Worm (Caenorhabditis elegans) whole organism, L2 larva: ENCODE results near the gene rab-21.

Experiments
- ama-1 ChIP-seq: fragments of 150-350 bp; optimal IDR thresholded peaks from 2 replicates; lab custom pipeline; 2018; ENCODE audit warnings: inconsistent platforms
- egl-27 ChIP-seq: sonication (generic microtip); optimal IDR thresholded peaks from 3 replicates; lab custom pipeline; 2017; ENCODE audit warnings: missing biosample characterization, missing genetic modification reagents, missing genetic modification characterization
- lin-13 ChIP-seq: fragments of 150-350 bp; optimal IDR thresholded peaks from 2 replicates; lab custom pipeline; 2014; ENCODE audit warnings: missing biosample characterization, missing genetic modification reagents, missing genetic modification characterization
- lin-39 ChIP-seq: fragments of 150-350 bp; optimal IDR thresholded peaks from 2 replicates; lab custom pipeline; 2014; ENCODE audit warnings: missing biosample characterization, missing genetic modification reagents, missing genetic modification characterization
- lsy-2 ChIP-seq, 2 experiments: fragments of 150-350 bp in 1 of 2; sonication (generic microtip) in 1 of 2; optimal IDR thresholded peaks; 2 replicates each; lab custom pipeline; 2014 to 2017; ENCODE audit warnings: missing biosample characterization in 2 of 2, missing genetic modification characterization in 2 of 2
- nhr-25 ChIP-seq: fragments of 150-350 bp; sonication (generic microtip); optimal IDR thresholded peaks from 3 replicates; lab custom pipeline; 2014; ENCODE audit warnings: missing biosample characterization, missing genetic modification characterization
- unc-62 ChIP-seq: fragments of 150-350 bp; optimal IDR thresholded peaks from 2 replicates; lab custom pipeline; 2014; ENCODE audit warnings: missing biosample characterization, missing genetic modification reagents, missing genetic modification characterization
- ztf-4 ChIP-seq: fragments of 150-350 bp; optimal IDR thresholded peaks from 2 replicates; lab custom pipeline; 2014; ENCODE audit warnings: missing biosample characterization, missing genetic modification characterization

- TF ChIP-seq nhr-25 (no peak), unc-62 (GFP tag; lab: Kevin White, UChicago) (no peak), lsy-2 (tag; optimal IDR thresholded peaks at IDR 0.05; lab: Kevin White, UChicago) (no peak), lin-13 (GFP tag; lab: Kevin White, UChicago) (no peak), ztf-4 (no peak), egl-27 (no peak), ama-1 (lab: Kevin White, UChicago) (no peak), lin-39 (tag; lab: Kevin White, UChicago) (no peak)
These were observed 17.0 kb upstream of the rab-21 start for ce11 chrII:8731736-8732229.
